Worm (Caenorhabditis elegans): ENCODE measurements around the gene cyn-1.
"Not testable (repeated sequence)": the region's sequence is repeated elsewhere in the genome, so short reads cannot be mapped to it uniquely, and the experiment has no call there.

The cyn-1 gene

ce11 chrV:14355738-14356368, at the start of gene cyn-1:
Gene cyn-1, plus strand, starts transcription at chrV:14356076.
- peak; percentile 53 for TF ChIP-seq him-1 (tag; optimal IDR thresholded peaks at IDR 0.05)
- no peak for TF ChIP-seq dao-5 (tag; optimal IDR thresholded peaks at IDR 0.05)
- peak; percentile 89 for TF ChIP-seq W03F9.2 (tag; optimal IDR thresholded peaks at IDR 0.05)

- not testable (repeated sequence) for TF ChIP-seq W03F9.2, dao-5, him-1 (tag; optimal IDR thresholded peaks at IDR 0.05)
These were observed 49.1 kb upstream of the cyn-1 start, which contains the start of gene spig-4 for ce11 chrV:14306771-14307170. Gene spig-4, minus strand, starts transcription at chrV:14306871.

ce11 chrV:14308164-14308563, 47.7 kb upstream of the cyn-1 start, which contains the start of gene spig-5:
Gene spig-5, plus strand, starts transcription at chrV:14308464.
- not testable (repeated sequence) for TF ChIP-seq W03F9.2, him-1, dao-5 (tag; optimal IDR thresholded peaks at IDR 0.05)

- not testable (repeated sequence) for TF ChIP-seq W03F9.2, him-1, dao-5 (tag; optimal IDR thresholded peaks at IDR 0.05)
These were observed 46.2 kb upstream of the cyn-1 start, which contains the start of gene F14D7.14 for ce11 chrV:14309632-14310031. Gene F14D7.14, plus strand, starts transcription at chrV:14309932.

ce11 chrV:14311115-14311514, 44.8 kb upstream of the cyn-1 start, which contains the start of gene ddn-3:
Gene ddn-3, minus strand, starts transcription at chrV:14311215.
- TF ChIP-seq him-1 (tag; optimal IDR thresholded peaks at IDR 0.05) (no peak), W03F9.2 (tag; optimal IDR thresholded peaks at IDR 0.05) (no peak), dao-5 (tag; optimal IDR thresholded peaks at IDR 0.05) (no peak)

ce11 chrV:14312695-14313094, 43.2 kb upstream of the cyn-1 start, which contains the start of gene F14D7.8:
Gene F14D7.8, minus strand, starts transcription at chrV:14312795.
- TF ChIP-seq dao-5 (tag; optimal IDR thresholded peaks at IDR 0.05) (no peak), him-1 (tag; optimal IDR thresholded peaks at IDR 0.05) (no peak), W03F9.2 (tag; optimal IDR thresholded peaks at IDR 0.05) (no peak)

- TF ChIP-seq W03F9.2 (tag; optimal IDR thresholded peaks at IDR 0.05) (no peak), him-1 (tag; optimal IDR thresholded peaks at IDR 0.05) (no peak), dao-5 (tag; optimal IDR thresholded peaks at IDR 0.05) (no peak)
These were observed 41.6 kb upstream of the cyn-1 start, which contains the start of gene F47B8.1 for ce11 chrV:14314236-14314635. Gene F47B8.1, minus strand, starts transcription at chrV:14314336.

ce11 chrV:14316525-14316924, 39.4 kb upstream of the cyn-1 start, which contains the start of gene F47B8.2:
Gene F47B8.2, minus strand, starts transcription at chrV:14316625.
- TF ChIP-seq him-1 (tag; optimal IDR thresholded peaks at IDR 0.05) = no peak
- no peak for TF ChIP-seq dao-5 (tag; optimal IDR thresholded peaks at IDR 0.05)
- TF ChIP-seq W03F9.2 (tag; optimal IDR thresholded peaks at IDR 0.05) = no peak

ce11 chrV:14317204-14317603, 38.7 kb upstream of the cyn-1 start:
- no peak for TF ChIP-seq W03F9.2 (tag; optimal IDR thresholded peaks at IDR 0.05)
- TF ChIP-seq dao-5 (tag; optimal IDR thresholded peaks at IDR 0.05) = no peak
- no peak for TF ChIP-seq him-1 (tag; optimal IDR thresholded peaks at IDR 0.05)

- no peak for TF ChIP-seq dao-5 (tag; optimal IDR thresholded peaks at IDR 0.05)
- TF ChIP-seq W03F9.2 (tag; optimal IDR thresholded peaks at IDR 0.05) = no peak
These were observed 38.3 kb upstream of the cyn-1 start for ce11 chrV:14317621-14318020.

- no peak for TF ChIP-seq him-1 (tag; optimal IDR thresholded peaks at IDR 0.05)
These were observed 36.6 kb upstream of the cyn-1 start, which contains the start of gene F47B8.13 for ce11 chrV:14319101-14319781. Gene F47B8.13, minus strand, starts transcription at chrV:14319731.

ce11 chrV:14320246-14320645, 35.6 kb upstream of the cyn-1 start, which contains the start of gene F47B8.14:
Gene F47B8.14, plus strand, starts transcription at chrV:14320546.
- TF ChIP-seq dao-5 (tag; optimal IDR thresholded peaks at IDR 0.05) = no peak
- TF ChIP-seq him-1 (tag; optimal IDR thresholded peaks at IDR 0.05) = no peak
- no peak for TF ChIP-seq W03F9.2 (tag; optimal IDR thresholded peaks at IDR 0.05)

- TF ChIP-seq W03F9.2 (tag; optimal IDR thresholded peaks at IDR 0.05) (no peak), dao-5 (tag; optimal IDR thresholded peaks at IDR 0.05) (no peak), him-1 (tag; optimal IDR thresholded peaks at IDR 0.05) (no peak)
These were observed 35.1 kb upstream of the cyn-1 start for ce11 chrV:14320730-14321319.

ce11 chrV:14322743-14323142, 33.1 kb upstream of the cyn-1 start, which contains the start of gene F47B8.3:
Gene F47B8.3, minus strand, starts transcription at chrV:14323003.
- TF ChIP-seq dao-5 (tag; optimal IDR thresholded peaks at IDR 0.05) (no peak), him-1 (tag; optimal IDR thresholded peaks at IDR 0.05) (no peak), W03F9.2 (tag; optimal IDR thresholded peaks at IDR 0.05) (no peak)
